Fruit fly (Drosophila melanogaster): ENCODE measurements around the gene CG42331.

The CG42331 gene

dm6 chr3R:24809576-24810279, 37.7 kb downstream of the CG42331 start (continued):
- TF ChIP-seq peb (GFP tag; IDR thresholded peaks at IDR 0.05) (no peak), Ets97D (GFP tag; optimal IDR thresholded peaks at IDR 0.05) (no peak), vvl (GFP tag; IDR thresholded peaks at IDR 0.05) (no peak), ato (GFP tag; IDR thresholded peaks at IDR 0.05; ENCODE audit: partially characterized antibody) (no peak), Stat92E (GFP tag; optimal IDR thresholded peaks at IDR 0.05) (no peak), CG15073 (GFP tag; optimal IDR thresholded peaks at IDR 0.05) (no peak), sim (GFP tag; IDR thresholded peaks at IDR 0.05) (no peak), CkIIα-i1 (GFP tag; IDR thresholded peaks at IDR 0.05) (no peak), sug (tag; optimal IDR thresholded peaks at IDR 0.05) (peak; percentile 44), CG7745 (tag; optimal IDR thresholded peaks at IDR 0.05) (no peak), CG3838 (GFP tag; optimal IDR thresholded peaks at IDR 0.05) (peak; percentile 37), stwl (tag; optimal IDR thresholded peaks at IDR 0.05) (no peak), dati (GFP tag; IDR thresholded peaks at IDR 0.05) (no peak), zfh2 (GFP tag; optimal IDR thresholded peaks at IDR 0.05) (no peak), CG34224 (GFP tag; IDR thresholded peaks at IDR 0.05; ENCODE audit: partially characterized antibody) (no peak), CoRest (tag; optimal IDR thresholded peaks at IDR 0.05) (no peak), ash1 (GFP tag; optimal IDR thresholded peaks at IDR 0.05) (no peak), NfI (GFP tag; optimal IDR thresholded peaks at IDR 0.05) (no peak), CG42726 (GFP tag; IDR thresholded peaks at IDR 0.05; ENCODE audit: partially characterized antibody) (no peak), Sry-δ (GFP tag; optimal IDR thresholded peaks at IDR 0.05) (no peak), NC2β (GFP tag; optimal IDR thresholded peaks at IDR 0.05) (no peak), Ada2b (GFP tag; IDR thresholded peaks at IDR 0.05) (no peak), tio (GFP tag; optimal IDR thresholded peaks at IDR 0.05) (no peak), oc (tag; optimal IDR thresholded peaks at IDR 0.05) (no peak), Elba2 (GFP tag; optimal IDR thresholded peaks at IDR 0.05) (no peak), CG12391 (tag; optimal IDR thresholded peaks at IDR 0.05) (no peak), inv (GFP tag; IDR thresholded peaks at IDR 0.05; ENCODE audit: partially characterized antibody) (no peak), CG17912 (GFP tag; optimal IDR thresholded peaks at IDR 0.05) (no peak), tgo (GFP tag; IDR thresholded peaks at IDR 0.05) (no peak), aop (GFP tag; IDR thresholded peaks at IDR 0.05) (no peak), run (tag; optimal IDR thresholded peaks at IDR 0.05) (peak; percentile 52), nau (GFP tag; optimal IDR thresholded peaks at IDR 0.05) (no peak), CG13296 (GFP tag; optimal IDR thresholded peaks at IDR 0.05) (peak; percentile 65), ems (GFP tag; optimal IDR thresholded peaks at IDR 0.05) (no peak), CG16813 (GFP tag; IDR thresholded peaks at IDR 0.05; ENCODE audit: partially characterized antibody) (no peak), sisA (GFP tag; IDR thresholded peaks at IDR 0.05) (no peak), Myb (GFP tag; optimal IDR thresholded peaks at IDR 0.05) (no peak), Nf-YC (tag; optimal IDR thresholded peaks at IDR 0.05) (no peak), CG30020 (tag; optimal IDR thresholded peaks at IDR 0.05) (no peak), Neu2 (GFP tag; optimal IDR thresholded peaks at IDR 0.05; ENCODE audit: borderline replicate concordance) (no peak), lola (GFP tag; optimal IDR thresholded peaks at IDR 0.05) (peak in 1 of 3 experiments; percentile 2), CG2129 (GFP tag; IDR thresholded peaks at IDR 0.05; ENCODE audit: partially characterized antibody) (no peak), lab (GFP tag; optimal IDR thresholded peaks at IDR 0.05) (no peak), bowl (GFP tag; IDR thresholded peaks at IDR 0.05) (no peak), sens (GFP tag) (peak; percentile 94), CG9727 (GFP tag; optimal IDR thresholded peaks at IDR 0.05) (peak; percentile 47), CG1024 (GFP tag; IDR thresholded peaks at IDR 0.05) (no peak), CG10321 (GFP tag; IDR thresholded peaks at IDR 0.05) (no peak), Blimp-1 (GFP tag; optimal IDR thresholded peaks at IDR 0.05) (no peak)
